Worm (Caenorhabditis elegans) whole organism, late embryonic: ENCODE data around the gene srsx-5.

ENCODE experiments used
- C08G9.2 ChIP-seq: sonication (generic microtip); optimal IDR thresholded peaks from 2 replicates; lab custom pipeline; 2016; ENCODE audit warnings: mild to moderate bottlenecking, missing genetic modification characterization, moderate library complexity, missing compliant biosample characterization
- K02D7.2 ChIP-seq: sonication (generic microtip); optimal IDR thresholded peaks from 2 replicates; lab custom pipeline; 2017; ENCODE audit warnings: mild to moderate bottlenecking, missing genetic modification characterization, missing compliant biosample characterization
- K09A11.1 ChIP-seq: sonication (generic microtip); optimal IDR thresholded peaks from 2 replicates; lab custom pipeline; 2017; ENCODE audit warnings: antibody characterized with exemption, mild to moderate bottlenecking, missing genetic modification characterization, missing compliant biosample characterization; ENCODE audit not compliant: insufficient read depth
- T23F11.4 ChIP-seq: fragments of 200-800 bp; sonication (Bioruptor generic); optimal IDR thresholded peaks from 2 replicates; lab custom pipeline; 2018; ENCODE audit warnings: mild to moderate bottlenecking, missing genetic modification characterization, missing compliant biosample characterization
- ahr-1 ChIP-seq: sonication (generic microtip); optimal IDR thresholded peaks from 2 replicates; lab custom pipeline; 2016; ENCODE audit warnings: missing genetic modification characterization, missing compliant biosample characterization
- ceh-18 ChIP-seq: sonication (generic microtip); optimal IDR thresholded peaks from 2 replicates; lab custom pipeline; 2016; ENCODE audit warnings: missing genetic modification characterization, missing compliant biosample characterization
- ceh-2 ChIP-seq: sonication (generic microtip); optimal IDR thresholded peaks from 2 replicates; lab custom pipeline; 2016; ENCODE audit warnings: missing genotype, missing genetic modification characterization, missing compliant biosample characterization
- ceh-22 ChIP-seq: sonication (generic microtip); optimal IDR thresholded peaks from 2 replicates; lab custom pipeline; 2017; ENCODE audit warnings: missing biosample characterization, missing genetic modification characterization
- ceh-30 ChIP-seq: fragments of 150-350 bp; optimal IDR thresholded peaks from 2 replicates; lab custom pipeline; 2014; ENCODE audit warnings: missing biosample characterization, missing genetic modification characterization
- ceh-45 ChIP-seq: fragments of 200-800 bp; sonication (Bioruptor generic); IDR thresholded peaks from 2 replicates; pipeline ENCODE4 v1.3.6; 2022; ENCODE audit warnings: missing genetic modification reagents, missing genetic modification characterization, missing compliant biosample characterization
- ceh-6 ChIP-seq: fragments of 200-800 bp; sonication (Bioruptor generic); optimal IDR thresholded peaks from 2 replicates; lab custom pipeline; 2018; ENCODE audit warnings: mild to moderate bottlenecking, missing genetic modification characterization, missing compliant biosample characterization
- ceh-9 ChIP-seq: sonication (generic microtip); optimal IDR thresholded peaks from 2 replicates; lab custom pipeline; 2016; ENCODE audit warnings: mild to moderate bottlenecking, missing genetic modification characterization, inconsistent platforms, missing compliant biosample characterization
- elt-2 ChIP-seq: sonication (generic microtip); optimal IDR thresholded peaks from 2 replicates; lab custom pipeline; 2016; ENCODE audit warnings: missing genetic modification reagents, missing genetic modification characterization, missing compliant biosample characterization
- ets-4 ChIP-seq: sonication (generic microtip); optimal IDR thresholded peaks from 2 replicates; lab custom pipeline; 2016; ENCODE audit warnings: missing genetic modification characterization, missing compliant biosample characterization
- eyg-1 ChIP-seq: sonication (generic microtip); optimal IDR thresholded peaks from 2 replicates; lab custom pipeline; 2016; ENCODE audit warnings: missing genotype, missing genetic modification characterization, missing compliant biosample characterization
- fax-1 ChIP-seq: sonication (generic microtip); optimal IDR thresholded peaks from 2 replicates; lab custom pipeline; 2016; ENCODE audit warnings: missing genotype, missing genetic modification characterization, missing compliant biosample characterization
- fkh-6 ChIP-seq: sonication (generic microtip); optimal IDR thresholded peaks from 2 replicates; lab custom pipeline; 2016; ENCODE audit warnings: missing genetic modification characterization, missing compliant biosample characterization
- hlh-15 ChIP-seq: sonication (generic microtip); optimal IDR thresholded peaks from 2 replicates; lab custom pipeline; 2016; ENCODE audit warnings: missing genetic modification characterization, missing compliant biosample characterization
- hlh-6 ChIP-seq: sonication (generic microtip); optimal IDR thresholded peaks from 2 replicates; lab custom pipeline; 2016; ENCODE audit warnings: missing genotype, missing genetic modification characterization, missing compliant biosample characterization
- hlh-8 ChIP-seq: sonication (generic microtip); optimal IDR thresholded peaks from 2 replicates; lab custom pipeline; 2016; ENCODE audit warnings: missing genotype, missing genetic modification characterization, missing compliant biosample characterization
- lin-11 ChIP-seq: fragments of 200-800 bp; sonication (Bioruptor generic); optimal IDR thresholded peaks from 2 replicates; lab custom pipeline; 2018; ENCODE audit warnings: mild to moderate bottlenecking, missing genetic modification characterization, missing compliant biosample characterization
- nhr-11 ChIP-seq: fragments of 150-350 bp; optimal IDR thresholded peaks from 2 replicates; lab custom pipeline; 2014; ENCODE audit warnings: missing biosample characterization, missing genetic modification characterization
- odd-2 ChIP-seq: sonication (generic microtip); optimal IDR thresholded peaks from 2 replicates; lab custom pipeline; 2017; ENCODE audit warnings: antibody characterized with exemption, mild to moderate bottlenecking, missing genetic modification characterization, missing compliant biosample characterization
- pax-1 ChIP-seq: fragments of 150-350 bp; optimal IDR thresholded peaks from 2 replicates; lab custom pipeline; 2014; ENCODE audit warnings: missing biosample characterization, missing genetic modification characterization
- pha-2 ChIP-seq: sonication (generic microtip); optimal IDR thresholded peaks from 2 replicates; lab custom pipeline; 2017; ENCODE audit warnings: mild to moderate bottlenecking, missing genetic modification characterization, missing compliant biosample characterization
- pha-4 ChIP-seq: fragments of 150-350 bp; optimal IDR thresholded peaks from 2 replicates; lab custom pipeline; 2018; ENCODE audit warnings: missing biosample characterization, missing genetic modification reagents, missing genetic modification characterization
- pros-1 ChIP-seq: fragments of 150-350 bp; optimal IDR thresholded peaks from 2 replicates; lab custom pipeline; 2014; ENCODE audit warnings: missing biosample characterization, missing genetic modification reagents, missing genetic modification characterization
- rnt-1 ChIP-seq: sonication (generic microtip); optimal IDR thresholded peaks from 2 replicates; lab custom pipeline; 2016; ENCODE audit warnings: missing genetic modification characterization, missing compliant biosample characterization
- sdc-2 ChIP-seq: sonication (generic microtip); optimal IDR thresholded peaks from 2 replicates; lab custom pipeline; 2016; ENCODE audit warnings: missing genotype, missing genetic modification characterization, missing compliant biosample characterization
- sox-4 ChIP-seq: sonication (generic microtip); optimal IDR thresholded peaks from 2 replicates; lab custom pipeline; 2017; ENCODE audit warnings: mild to moderate bottlenecking, missing genetic modification characterization, inconsistent platforms, missing compliant biosample characterization
- tbx-2 ChIP-seq: sonication (generic microtip); optimal IDR thresholded peaks from 2 replicates; lab custom pipeline; 2016; ENCODE audit warnings: missing genetic modification characterization, missing compliant biosample characterization
- ttx-3 ChIP-seq: sonication (generic microtip); optimal IDR thresholded peaks from 2 replicates; lab custom pipeline; 2016; ENCODE audit warnings: missing genetic modification reagents, missing genetic modification characterization, missing compliant biosample characterization
- unc-3 ChIP-seq, 2 experiments: fragments of 200-800 bp in 1 of 2; sonication (Bioruptor generic) in 1 of 2; sonication (generic microtip) in 1 of 2; conservative IDR thresholded peaks in 1 of 2; optimal IDR thresholded peaks in 1 of 2; 2 replicates each; pipeline versions ENCODE4 v1.3.6 to Lab custom; 2016 to 2022; ENCODE audit warnings: missing compliant biosample characterization in 2 of 2, missing genetic modification characterization in 2 of 2, missing genetic modification reagents in 1 of 2
- unc-55 ChIP-seq: sonication (generic microtip); optimal IDR thresholded peaks from 2 replicates; lab custom pipeline; 2017; ENCODE audit warnings: missing biosample characterization, missing genetic modification reagents, missing genetic modification characterization
- ztf-16 ChIP-seq: sonication (generic microtip); optimal IDR thresholded peaks from 2 replicates; lab custom pipeline; 2017; ENCODE audit warnings: missing genetic modification characterization, missing compliant biosample characterization

Gene srsx-5

ce11 chrV:7899761-7900160 is 29.0 kb upstream of the srsx-5 start, which contains the start of gene F40A3.7:
Gene F40A3.7 (minus strand): TSS chrV:7899861.
- TF ChIP-seq fax-1 (tag; lab: Kevin White, UChicago) (no peak), pha-4 (tag; lab: Kevin White, UChicago) (no peak), unc-3 (GFP tag; conservative IDR thresholded peaks at IDR 0.05; lab: Robert Waterston, UW) (no peak), unc-3 (tag; optimal IDR thresholded peaks at IDR 0.05; lab: Kevin White, UChicago) (no peak), ceh-2 (tag; lab: Kevin White, UChicago) (no peak), eyg-1 (tag; lab: Kevin White, UChicago) (no peak)

- no peak for TF ChIP-seq lin-11 (tag; lab: Kevin White, UChicago)
- TF ChIP-seq ceh-9 (tag; lab: Kevin White, UChicago), result no peak
- no peak for TF ChIP-seq ets-4 (tag; lab: Kevin White, UChicago)
- no peak for TF ChIP-seq ztf-16
- no peak for TF ChIP-seq sox-4 (tag; lab: Kevin White, UChicago)
- TF ChIP-seq odd-2, result no peak
- no peak for TF ChIP-seq hlh-6 (tag; lab: Kevin White, UChicago)
- no peak for TF ChIP-seq ceh-30 (tag; lab: Kevin White, UChicago)
- TF ChIP-seq hlh-8 (tag; lab: Kevin White, UChicago), result no peak
- no peak for TF ChIP-seq pax-1
- no peak for TF ChIP-seq ttx-3 (tag; lab: Kevin White, UChicago)
Observed at ce11 chrV:7901222-7901621, 27.5 kb upstream of the srsx-5 start.

- TF ChIP-seq pha-2 (tag; lab: Kevin White, UChicago) (no peak), unc-55 (GFP tag; lab: Kevin White, UChicago) (no peak)
Observed at ce11 chrV:7904389-7904788, 24.4 kb upstream of the srsx-5 start.

DNA sequence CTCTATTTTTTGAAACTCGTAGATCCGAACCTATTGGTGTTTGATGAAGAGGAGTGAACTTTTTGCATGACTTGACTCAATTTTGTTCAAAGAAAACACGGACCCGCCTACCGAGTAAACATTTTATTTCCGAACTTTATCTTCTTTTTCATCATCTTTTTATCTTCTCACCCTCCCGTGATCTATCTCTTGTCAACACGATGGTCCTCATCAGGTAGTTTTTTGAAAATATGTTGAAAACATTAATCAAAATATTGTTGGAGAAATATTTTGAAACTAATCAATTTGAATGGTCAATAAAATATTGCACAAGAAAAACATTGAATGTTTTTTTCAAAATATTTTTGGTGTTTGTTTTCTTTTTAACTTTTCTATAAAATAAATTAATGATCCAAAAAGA is 20.3 kb upstream of the srsx-5 start:
- TF ChIP-seq hlh-15 (tag; lab: Kevin White, UChicago) (no peak), T23F11.4 (GFP tag; lab: Kevin White, UChicago) (no peak), eyg-1 (tag; lab: Kevin White, UChicago) (no peak), pha-2 (tag; lab: Kevin White, UChicago) (no peak), sdc-2 (tag; lab: Kevin White, UChicago) (no peak), sox-4 (tag; lab: Kevin White, UChicago) (no peak), elt-2 (tag; lab: Kevin White, UChicago) (no peak), tbx-2 (tag; lab: Kevin White, UChicago) (no peak)

- TF ChIP-seq nhr-11 (tag; lab: Kevin White, UChicago) (no peak), ceh-6 (GFP tag; lab: Kevin White, UChicago) (no peak), sox-4 (tag; lab: Kevin White, UChicago) (no peak), fkh-6 (no peak), T23F11.4 (GFP tag; lab: Kevin White, UChicago) (no peak), rnt-1 (tag; lab: Kevin White, UChicago) (no peak), ahr-1 (no peak), ceh-18 (tag; lab: Kevin White, UChicago) (no peak), C08G9.2 (no peak), pros-1 (no peak), ceh-22 (no peak), K02D7.2 (tag; lab: Kevin White, UChicago) (no peak), ttx-3 (tag; lab: Kevin White, UChicago) (no peak), ceh-45 (GFP tag; lab: Robert Waterston, UW) (no peak), unc-55 (GFP tag; lab: Kevin White, UChicago) (no peak), K09A11.1 (tag; lab: Kevin White, UChicago) (no peak)
Observed at ce11 chrV:7925483-7925882, 3.3 kb upstream of the srsx-5 start, which contains the start of gene srsx-7. Gene srsx-7 (plus strand): TSS chrV:7925783.
